Fruit fly (Drosophila melanogaster) whole organism, prepupa: Measurements from ENCODE around the gene CG31178.

Experiments used
- CG31627 ChIP-seq: fragments of 200-800 bp; sonication (Bioruptor generic); optimal IDR thresholded peaks from 3 replicates; lab custom pipeline; 2016; ENCODE audit warnings: missing biosample characterization, missing genetic modification characterization
- CG32006 ChIP-seq: fragments of 200-800 bp; sonication (Bioruptor generic); optimal IDR thresholded peaks from 3 replicates; lab custom pipeline; 2017; ENCODE audit warnings: missing biosample characterization, mild to moderate bottlenecking, missing genetic modification characterization
- fd85E ChIP-seq: fragments of 200-800 bp; sonication (Bioruptor generic); optimal IDR thresholded peaks from 3 replicates; lab custom pipeline; 2016; ENCODE audit warnings: missing biosample characterization, missing genetic modification characterization

- TF ChIP-seq CG31627 (GFP tag; lab: Kevin White, UChicago) (no peak), CG32006 (GFP tag; lab: Kevin White, UChicago) (no peak), fd85E (GFP tag; lab: Kevin White, UChicago) (no peak)
These were observed 16.7 kb upstream of the CG31178 start for dm6 chr3R:21856873-21857243.
